Worm (Caenorhabditis elegans) whole organism, L1 larva: ENCODE data around the gene F22F7.3.

ENCODE experiments used
- C34B4.2 ChIP-seq: sonication (generic microtip); optimal IDR thresholded peaks from 2 replicates; lab custom pipeline; 2017; ENCODE audit warnings: mild to moderate bottlenecking, missing genetic modification characterization, missing compliant biosample characterization
- aly-2 ChIP-seq: fragments of 150-350 bp; optimal IDR thresholded peaks from 2 replicates; lab custom pipeline; 2014; ENCODE audit warnings: missing biosample characterization, missing genetic modification characterization
- ama-1 ChIP-seq: fragments of 150-350 bp; optimal IDR thresholded peaks from 2 replicates; lab custom pipeline; 2014
- ceh-88 ChIP-seq: fragments of 200-800 bp; sonication (Bioruptor generic); IDR thresholded peaks from 2 replicates; pipeline ENCODE4 v1.3.6; 2022; ENCODE audit warnings: missing genetic modification characterization, missing compliant biosample characterization
- efl-3 ChIP-seq: fragments of 200-800 bp; sonication (Bioruptor generic); optimal IDR thresholded peaks from 2 replicates; lab custom pipeline; 2018; ENCODE audit warnings: mild to moderate bottlenecking, missing genetic modification characterization, missing compliant biosample characterization
- egl-13 ChIP-seq: sonication (generic microtip); optimal IDR thresholded peaks from 2 replicates; lab custom pipeline; 2016; ENCODE audit warnings: missing genotype, missing genetic modification reagents, missing genetic modification characterization, missing compliant biosample characterization
- egl-27 ChIP-seq, 2 experiments: fragments of 150-350 bp in 1 of 2; sonication (generic microtip); optimal IDR thresholded peaks; 3 replicates each; lab custom pipeline; 2017 to 2018; ENCODE audit warnings: missing biosample characterization in 2 of 2, missing genetic modification characterization in 2 of 2, missing genetic modification reagents in 2 of 2
- elt-2 ChIP-seq: sonication (generic microtip); optimal IDR thresholded peaks from 2 replicates; lab custom pipeline; 2016; ENCODE audit warnings: missing genetic modification characterization, mild to moderate bottlenecking, inconsistent platforms, missing compliant biosample characterization, missing genetic modification reagents
- nhr-11 ChIP-seq: fragments of 150-350 bp; optimal IDR thresholded peaks from 2 replicates; lab custom pipeline; 2014; ENCODE audit warnings: missing biosample characterization, missing genetic modification characterization
- nhr-28 ChIP-seq: fragments of 150-350 bp; optimal IDR thresholded peaks from 2 replicates; lab custom pipeline; 2014; ENCODE audit warnings: missing biosample characterization, missing genetic modification characterization
- nhr-76 ChIP-seq: sonication (generic microtip); optimal IDR thresholded peaks from 2 replicates; lab custom pipeline; 2017; ENCODE audit warnings: missing biosample characterization, missing genetic modification characterization
- nhr-77 ChIP-seq: fragments of 150-350 bp; optimal IDR thresholded peaks from 2 replicates; lab custom pipeline; 2014; ENCODE audit warnings: missing biosample characterization, missing genetic modification characterization
- snpc-4 ChIP-seq: fragments of 150-350 bp; optimal IDR thresholded peaks from 2 replicates; lab custom pipeline; 2014; ENCODE audit warnings: missing biosample characterization, missing genetic modification characterization
- unc-62 ChIP-seq: fragments of 150-350 bp; optimal IDR thresholded peaks from 2 replicates; lab custom pipeline; 2014; ENCODE audit warnings: missing biosample characterization, missing genetic modification reagents, missing genetic modification characterization

- TF ChIP-seq egl-13 (tag; lab: Kevin White, UChicago) (no peak), C34B4.2 (no peak), ceh-88 (GFP tag; lab: Robert Waterston, UW) (no peak), nhr-76 (tag; lab: Kevin White, UChicago) (no peak), unc-62 (GFP tag; lab: Kevin White, UChicago) (no peak), ama-1 (lab: Kevin White, UChicago) (no peak), snpc-4 (tag; lab: Kevin White, UChicago) (no peak), nhr-77 (tag; lab: Kevin White, UChicago) (no peak), nhr-11 (tag; lab: Kevin White, UChicago) (no peak), elt-2 (tag; lab: Kevin White, UChicago) (no peak), efl-3 (GFP tag; lab: Kevin White, UChicago) (no peak), egl-27 (tag; optimal IDR thresholded peaks at IDR 0.05; lab: Kevin White, UChicago) (no peak), nhr-28 (tag; lab: Kevin White, UChicago) (no peak), aly-2 (tag; lab: Kevin White, UChicago) (no peak)
Observed at ce11 chrV:2134340-2134739, 23.9 kb downstream of the F22F7.3 start.
